Fruit fly (Drosophila melanogaster): ENCODE data around the gene CG6999.

DNA sequence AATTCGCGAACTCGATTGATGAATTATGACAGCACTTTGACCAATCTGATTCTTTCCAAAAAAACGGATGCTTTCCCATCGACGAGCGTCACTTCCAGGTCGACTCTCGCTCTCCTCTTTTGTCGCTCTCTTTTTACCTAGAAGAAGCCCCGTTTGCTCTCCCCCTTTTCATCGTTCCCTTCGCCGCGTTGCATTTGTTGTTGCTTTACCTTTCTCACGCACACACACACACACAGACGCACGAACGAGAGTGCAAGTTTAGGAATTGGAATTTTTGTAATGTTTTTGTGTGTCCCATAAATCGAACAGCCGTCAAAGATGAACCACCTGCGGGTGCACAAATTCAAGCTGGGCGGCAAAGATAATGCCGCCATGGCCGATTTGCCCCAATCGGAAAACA, 39.2 kb upstream of the CG6999 start:
- TF ChIP-seq pdm3 (GFP tag; optimal IDR thresholded peaks at IDR 0.05) (no peak), CG31627 (GFP tag; optimal IDR thresholded peaks at IDR 0.05) (no peak), Sox15 (GFP tag; optimal IDR thresholded peaks at IDR 0.05) (no peak), esn (GFP tag; optimal IDR thresholded peaks at IDR 0.05) (no peak), CG11902 (GFP tag; optimal IDR thresholded peaks at IDR 0.05) (no peak), dsx (GFP tag; optimal IDR thresholded peaks at IDR 0.05; ENCODE audit: poor library complexity, severe bottlenecking) (no peak), CG6854 (GFP tag; optimal IDR thresholded peaks at IDR 0.05) (no peak), CG9139 (GFP tag; optimal IDR thresholded peaks at IDR 0.05) (no peak)

Measured in whole organism, prepupa.